Worm (Caenorhabditis elegans): ENCODE data around the gene F02E11.2.
"Not testable (repeated sequence)": the region's sequence is repeated elsewhere in the genome, so short reads cannot be mapped to it uniquely, and the experiment has no call there.

The F02E11.2 gene

ce11 chrII:3287073-3287472 lies 24.5 kb downstream of the F02E11.2 start, which contains the start of gene sri-63:
Gene sri-63 (plus strand): TSS chrII:3287373.
- TF ChIP-seq nhr-84 (tag; optimal IDR thresholded peaks at IDR 0.05) (no peak), fkh-10 (GFP tag; optimal IDR thresholded peaks at IDR 0.05) (no peak), swsn-7 (tag; optimal IDR thresholded peaks at IDR 0.05) (no peak), nhr-47 (tag; optimal IDR thresholded peaks at IDR 0.05) (no peak), snu-23 (GFP tag; optimal IDR thresholded peaks at IDR 0.05) (no peak), egl-13 (tag; optimal IDR thresholded peaks at IDR 0.05) (no peak), ceh-90 (tag; optimal IDR thresholded peaks at IDR 0.05) (no peak), pag-3 (tag; optimal IDR thresholded peaks at IDR 0.05; ENCODE audit: borderline replicate concordance, insufficient read depth) (no peak), ztf-4 (tag; optimal IDR thresholded peaks at IDR 0.05) (no peak), nhr-77 (tag; optimal IDR thresholded peaks at IDR 0.05) (no peak), fkh-8 (tag; optimal IDR thresholded peaks at IDR 0.05) (no peak), nhr-11 (tag; optimal IDR thresholded peaks at IDR 0.05) (no peak), elt-2 (tag; optimal IDR thresholded peaks at IDR 0.05) (no peak), C16A3.4 (tag; optimal IDR thresholded peaks at IDR 0.05) (no peak)

DNA sequence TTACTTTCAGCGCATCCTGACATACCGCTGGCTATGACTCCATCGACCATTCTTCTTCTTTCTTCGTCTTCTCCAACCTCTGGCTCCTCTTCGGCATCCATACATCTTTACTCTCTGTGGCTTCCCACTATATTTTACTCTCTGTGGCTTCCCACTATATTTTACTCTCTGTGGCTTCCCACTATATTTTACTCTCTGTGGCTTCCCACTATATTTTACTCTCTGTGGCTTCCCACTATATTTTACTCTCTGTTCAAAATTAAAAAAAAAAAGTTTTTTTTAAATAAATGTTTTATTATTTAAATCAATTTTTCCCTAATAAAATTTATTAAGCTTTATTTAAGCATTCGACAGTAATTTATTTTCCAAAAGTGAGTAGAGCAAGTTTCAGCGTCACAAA lies 27.9 kb downstream of the F02E11.2 start, which contains the start of gene F39E9.14:
F39E9.14 (minus strand) TSS at position 101 of the 400 bp plus-strand sequence.
- not testable (repeated sequence) for TF ChIP-seq elt-3 (tag; optimal IDR thresholded peaks at IDR 0.05); ceh-63 (GFP tag; optimal IDR thresholded peaks at IDR 0.05); unc-130 (tag; optimal IDR thresholded peaks at IDR 0.05)

- TF ChIP-seq lin-35 (GFP tag; optimal IDR thresholded peaks at IDR 0.05) (peak in 1 of 2 experiments; percentile 27), egl-13 (tag; optimal IDR thresholded peaks at IDR 0.05) (no peak), skn-1 (tag; optimal IDR thresholded peaks at IDR 0.05) (no peak), elt-2 (tag; optimal IDR thresholded peaks at IDR 0.05) (peak; percentile 73)
Observed at ce11 chrII:3295193-3295592, 32.6 kb downstream of the F02E11.2 start, which contains the start of gene btb-17. Gene btb-17 (plus strand): TSS chrII:3295405.

ce11 chrII:3296644-3297043 lies 34.0 kb downstream of the F02E11.2 start, which contains the start of gene btb-16:
Gene btb-16 (plus strand): TSS chrII:3296883.
- no peak for TF ChIP-seq efl-1 (optimal IDR thresholded peaks at IDR 0.05)
- TF ChIP-seq efl-1 (GFP tag; optimal IDR thresholded peaks at IDR 0.05 in 1 of 2) = peak in 1 of 2 experiments; percentile 77
- no peak for TF ChIP-seq tbx-2 (tag; optimal IDR thresholded peaks at IDR 0.05)
- TF ChIP-seq nhr-47 (tag; optimal IDR thresholded peaks at IDR 0.05) = no peak
- TF ChIP-seq zip-4 (GFP tag; optimal IDR thresholded peaks at IDR 0.05) = no peak
- TF ChIP-seq sup-37 (GFP tag; optimal IDR thresholded peaks at IDR 0.05) = no peak
- no peak for TF ChIP-seq hpl-2 (GFP tag; optimal IDR thresholded peaks at IDR 0.05)
- no peak for TF ChIP-seq mep-1 (tag; optimal IDR thresholded peaks at IDR 0.05)
- peak; percentile 70 for TF ChIP-seq elt-2 (tag; optimal IDR thresholded peaks at IDR 0.05)
- TF ChIP-seq nhr-71 (tag; optimal IDR thresholded peaks at IDR 0.05) = no peak
- TF ChIP-seq unc-130 (tag; optimal IDR thresholded peaks at IDR 0.05) = no peak
- no peak for TF ChIP-seq hlh-17 (GFP tag; optimal IDR thresholded peaks at IDR 0.05; ENCODE audit: borderline replicate concordance)
- no peak for TF ChIP-seq lin-13 (GFP tag; optimal IDR thresholded peaks at IDR 0.05)
- peak in 1 of 2 experiments; percentile 22 for TF ChIP-seq lin-35 (GFP tag; optimal IDR thresholded peaks at IDR 0.05)
- no peak for TF ChIP-seq ceh-90 (tag; optimal IDR thresholded peaks at IDR 0.05)

- TF ChIP-seq mep-1 (tag; optimal IDR thresholded peaks at IDR 0.05) (no peak), nhr-47 (tag; optimal IDR thresholded peaks at IDR 0.05) (no peak)
Observed at ce11 chrII:3297914-3298313, 35.3 kb downstream of the F02E11.2 start, which contains the start of gene btb-18. Gene btb-18 (plus strand): TSS chrII:3298214.

DNA sequence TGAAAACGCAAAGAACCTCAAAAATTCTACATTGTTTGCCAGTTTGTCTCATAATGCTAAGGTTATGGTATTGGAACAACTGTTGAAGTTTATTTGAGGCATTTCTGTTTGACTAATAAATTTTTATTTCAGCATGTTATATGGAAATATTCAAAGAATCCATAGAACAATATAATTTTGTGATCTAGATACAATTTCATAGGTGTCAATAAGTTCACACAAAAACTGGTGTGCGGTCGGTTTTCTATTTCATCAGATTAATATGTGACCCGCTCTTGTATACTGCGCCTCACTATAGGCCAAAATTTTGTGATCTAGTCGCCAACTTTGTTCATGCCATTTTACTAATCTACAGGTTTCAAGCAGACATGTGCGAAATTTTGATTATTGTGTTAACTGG lies 36.9 kb downstream of the F02E11.2 start, which contains the start of gene btb-22:
btb-22 (plus strand) TSS at position 301 of the 400 bp plus-strand sequence.
- TF ChIP-seq Y116A8C.19 (tag; optimal IDR thresholded peaks at IDR 0.05; ENCODE audit: borderline replicate concordance) = no peak
- no peak for TF ChIP-seq efl-1 (optimal IDR thresholded peaks at IDR 0.05)
- TF ChIP-seq efl-1 (GFP tag; optimal IDR thresholded peaks at IDR 0.05 in 1 of 2) = peak in 1 of 2 experiments; percentile 66

Measured in whole organism, L1 larva.